Worm (Caenorhabditis elegans) whole organism, mixed stage, embryonic: Measurements from ENCODE around the gene srz-12.

Experiments
- M03D4.4 ChIP-seq: sonication (generic microtip); optimal IDR thresholded peaks from 2 replicates; lab custom pipeline; 2017; ENCODE audit warnings: mild to moderate bottlenecking, missing genetic modification characterization, missing compliant biosample characterization
- bed-3 ChIP-seq: fragments of 200-800 bp; sonication (Bioruptor generic); optimal IDR thresholded peaks from 3 replicates; lab custom pipeline; 2018; ENCODE audit warnings: mild to moderate bottlenecking, missing genetic modification characterization, moderate library complexity, missing compliant biosample characterization
- ceh-39 ChIP-seq: fragments of 150-350 bp; optimal IDR thresholded peaks from 2 replicates; lab custom pipeline; 2014; ENCODE audit warnings: missing biosample characterization, missing genetic modification characterization
- ceh-43 ChIP-seq: fragments of 200-800 bp; sonication (Bioruptor generic); optimal IDR thresholded peaks from 2 replicates; lab custom pipeline; 2018; ENCODE audit warnings: mild to moderate bottlenecking, missing genetic modification characterization, moderate library complexity, missing compliant biosample characterization
- ceh-83 ChIP-seq: fragments of 200-800 bp; sonication (Bioruptor generic); optimal IDR thresholded peaks from 2 replicates; lab custom pipeline; 2018; ENCODE audit warnings: mild to moderate bottlenecking, missing genetic modification characterization, missing compliant biosample characterization
- ces-1 ChIP-seq: fragments of 150-350 bp; optimal IDR thresholded peaks from 2 replicates; lab custom pipeline; 2014; ENCODE audit warnings: missing biosample characterization, missing genetic modification reagents, missing genetic modification characterization
- drap-1 ChIP-seq: fragments of 200-800 bp; sonication (Bioruptor generic); optimal IDR thresholded peaks from 3 replicates; lab custom pipeline; 2018; ENCODE audit warnings: mild to moderate bottlenecking, missing genetic modification characterization, missing compliant biosample characterization
- elt-1 ChIP-seq: sonication (generic microtip); optimal IDR thresholded peaks from 2 replicates; lab custom pipeline; 2017; ENCODE audit warnings: missing genetic modification characterization, mild to moderate bottlenecking, missing compliant biosample characterization, antibody characterized with exemption, moderate library complexity, borderline replicate concordance; ENCODE audit not compliant: insufficient read depth
- elt-3 ChIP-seq: fragments of 150-350 bp; optimal IDR thresholded peaks from 2 replicates; lab custom pipeline; 2014; ENCODE audit warnings: missing biosample characterization, missing genetic modification characterization
- ham-2 ChIP-seq: fragments of 200-800 bp; sonication (Bioruptor generic); optimal IDR thresholded peaks from 2 replicates; lab custom pipeline; 2018; ENCODE audit warnings: mild to moderate bottlenecking, missing genetic modification characterization, missing compliant biosample characterization
- lin-13 ChIP-seq: fragments of 150-350 bp; optimal IDR thresholded peaks from 2 replicates; lab custom pipeline; 2014; ENCODE audit warnings: missing biosample characterization, missing genetic modification characterization
- lsy-2 ChIP-seq: fragments of 150-350 bp; optimal IDR thresholded peaks from 2 replicates; lab custom pipeline; 2014; ENCODE audit warnings: missing biosample characterization, missing genetic modification characterization
- mab-5 ChIP-seq: fragments of 150-350 bp; optimal IDR thresholded peaks from 2 replicates; lab custom pipeline; 2014; ENCODE audit warnings: missing biosample characterization, missing genetic modification characterization
- mep-1 ChIP-seq: fragments of 150-350 bp; optimal IDR thresholded peaks from 2 replicates; lab custom pipeline; 2017; ENCODE audit warnings: missing biosample characterization, missing genetic modification reagents, missing genetic modification characterization, inconsistent platforms
- mls-2 ChIP-seq: sonication (generic microtip); optimal IDR thresholded peaks from 2 replicates; lab custom pipeline; 2016; ENCODE audit warnings: mild to moderate bottlenecking, missing genetic modification characterization, moderate library complexity, missing compliant biosample characterization
- nhr-12 ChIP-seq: fragments of 150-350 bp; optimal IDR thresholded peaks from 2 replicates; lab custom pipeline; 2014; ENCODE audit warnings: missing biosample characterization, missing genetic modification characterization
- nhr-2 ChIP-seq: fragments of 150-350 bp; optimal IDR thresholded peaks from 2 replicates; lab custom pipeline; 2014; ENCODE audit warnings: missing biosample characterization, missing genetic modification characterization
- nhr-237 ChIP-seq: fragments of 150-350 bp; optimal IDR thresholded peaks from 2 replicates; lab custom pipeline; 2014; ENCODE audit warnings: missing biosample characterization, missing genetic modification characterization
- nhr-28 ChIP-seq: fragments of 150-350 bp; optimal IDR thresholded peaks from 2 replicates; lab custom pipeline; 2014; ENCODE audit warnings: missing biosample characterization, missing genetic modification characterization
- nhr-76 ChIP-seq: sonication (generic microtip); optimal IDR thresholded peaks from 2 replicates; lab custom pipeline; 2017; ENCODE audit warnings: missing biosample characterization, missing genetic modification characterization
- pha-4 ChIP-seq: fragments of 150-350 bp; optimal IDR thresholded peaks from 2 replicates; lab custom pipeline; 2018; ENCODE audit warnings: missing biosample characterization, missing genetic modification reagents, missing genetic modification characterization
- sem-2 ChIP-seq: fragments of 200-800 bp; sonication (Bioruptor generic); optimal IDR thresholded peaks from 2 replicates; lab custom pipeline; 2018; ENCODE audit warnings: mild to moderate bottlenecking, missing genetic modification characterization, missing compliant biosample characterization
- snpc-4 ChIP-seq: fragments of 150-350 bp; optimal IDR thresholded peaks from 2 replicates; lab custom pipeline; 2014; ENCODE audit warnings: missing biosample characterization, missing genetic modification characterization
- tbx-8 ChIP-seq: fragments of 200-800 bp; sonication (Bioruptor generic); optimal IDR thresholded peaks from 2 replicates; lab custom pipeline; 2018; ENCODE audit warnings: mild to moderate bottlenecking, missing genetic modification characterization, moderate library complexity, missing compliant biosample characterization
- unc-120 ChIP-seq: sonication (generic microtip); optimal IDR thresholded peaks from 2 replicates; lab custom pipeline; 2017; ENCODE audit warnings: missing genetic modification characterization, missing compliant biosample characterization; ENCODE audit not compliant: poor library complexity, severe bottlenecking
- unc-39 ChIP-seq: fragments of 150-350 bp; optimal IDR thresholded peaks from 2 replicates; lab custom pipeline; 2014; ENCODE audit warnings: missing biosample characterization, missing genetic modification characterization
- unc-62 ChIP-seq: fragments of 150-350 bp; optimal IDR thresholded peaks from 2 replicates; lab custom pipeline; 2014; ENCODE audit warnings: missing biosample characterization, missing genetic modification reagents, missing genetic modification characterization
- zip-8 ChIP-seq: fragments of 150-350 bp; optimal IDR thresholded peaks from 2 replicates; lab custom pipeline; 2014; ENCODE audit warnings: missing biosample characterization, missing genetic modification characterization
- ztf-11 ChIP-seq: fragments of 150-350 bp; optimal IDR thresholded peaks from 2 replicates; lab custom pipeline; 2014; ENCODE audit warnings: missing biosample characterization, missing genetic modification characterization

Gene srz-12

DNA sequence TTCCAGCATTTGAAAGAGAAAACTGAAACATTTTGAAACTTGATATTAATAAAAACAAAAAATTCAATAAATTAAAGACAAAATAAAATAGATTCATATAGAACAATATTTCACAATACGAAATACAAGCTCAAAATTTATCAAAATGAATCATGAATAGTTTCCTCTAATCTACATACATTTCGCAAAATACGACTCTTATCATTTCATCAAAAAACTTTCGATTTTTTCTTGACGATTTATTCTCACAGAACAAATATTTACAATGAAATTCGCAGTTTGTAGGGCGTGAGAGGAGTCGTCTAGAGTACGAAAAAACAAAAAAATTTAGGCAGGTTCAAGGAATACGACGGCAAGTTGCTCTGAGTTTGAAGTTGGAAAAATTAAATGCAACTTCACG is 27.6 kb upstream of the srz-12 start:
- TF ChIP-seq snpc-4 (tag; lab: Kevin White, UChicago): no peak
- TF ChIP-seq nhr-237 (tag; lab: Kevin White, UChicago): no peak
- no peak for TF ChIP-seq unc-120
- TF ChIP-seq nhr-12: no peak
- TF ChIP-seq bed-3 (GFP tag; lab: Kevin White, UChicago): no peak
- TF ChIP-seq tbx-8 (GFP tag; lab: Kevin White, UChicago): no peak
- TF ChIP-seq elt-1 (tag; lab: Kevin White, UChicago): no peak
- TF ChIP-seq nhr-2 (tag; lab: Kevin White, UChicago): no peak
- no peak for TF ChIP-seq unc-39
- no peak for TF ChIP-seq mab-5
- TF ChIP-seq nhr-76 (tag; lab: Kevin White, UChicago): no peak
- no peak for TF ChIP-seq elt-3
- no peak for TF ChIP-seq ceh-83 (GFP tag; lab: Kevin White, UChicago)
- TF ChIP-seq lin-13: no peak
- TF ChIP-seq mls-2 (tag; lab: Kevin White, UChicago): no peak
- TF ChIP-seq unc-62: no peak
- TF ChIP-seq zip-8 (tag; lab: Kevin White, UChicago): no peak

DNA sequence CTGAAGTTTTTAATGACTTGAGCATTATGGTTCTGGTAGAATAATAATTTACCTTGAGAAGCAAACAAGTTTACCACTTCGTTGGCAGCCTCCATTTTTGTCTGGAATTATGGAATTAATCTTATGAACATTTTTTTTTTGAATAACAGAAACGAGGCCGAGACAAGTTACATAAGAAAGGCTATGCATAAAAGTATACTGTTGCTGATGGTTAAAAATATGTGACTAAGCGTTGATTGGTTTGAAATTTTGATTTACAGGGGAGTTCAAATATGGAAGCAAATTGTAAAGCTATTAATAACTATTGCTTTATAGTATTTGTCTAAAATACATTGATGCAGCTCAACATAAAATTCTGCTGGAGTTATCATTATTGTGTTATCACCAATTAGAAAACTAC is 26.3 kb upstream of the srz-12 start, which contains the start of gene cgt-1:
Gene cgt-1 (minus strand): TSS at position 101 of the 400 bp plus-strand sequence.
- TF ChIP-seq sem-2 (GFP tag; lab: Kevin White, UChicago): no peak
- no peak for TF ChIP-seq nhr-76 (tag; lab: Kevin White, UChicago)
- no peak for TF ChIP-seq tbx-8 (GFP tag; lab: Kevin White, UChicago)
- TF ChIP-seq nhr-2 (tag; lab: Kevin White, UChicago): no peak

ce11 chrV:15887708-15888295 is 25.3 kb upstream of the srz-12 start:
- no peak for TF ChIP-seq pha-4
- no peak for TF ChIP-seq nhr-76 (tag; lab: Kevin White, UChicago)
- TF ChIP-seq nhr-2 (tag; lab: Kevin White, UChicago): no peak
- TF ChIP-seq, all 35 proteins: peak for 0

DNA sequence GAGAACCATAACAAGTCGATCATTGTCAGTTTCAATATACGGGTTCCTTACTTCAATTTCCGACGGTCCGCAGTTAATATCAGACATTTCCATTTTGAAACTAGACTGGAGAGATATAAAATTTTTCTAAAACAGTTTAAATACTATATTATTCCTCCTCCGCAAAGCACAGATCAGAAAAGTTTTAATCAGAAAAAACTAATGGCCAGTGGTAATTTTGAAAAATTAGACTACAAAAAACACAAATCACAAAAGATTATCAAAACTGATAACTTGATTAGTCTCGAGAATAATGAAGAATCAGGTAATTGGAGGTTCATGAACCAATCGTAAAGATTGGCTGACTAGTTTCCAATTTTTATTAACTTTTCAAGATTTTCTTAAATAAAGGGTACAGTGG is 23.5 kb upstream of the srz-12 start, which contains the start of gene T06C12.9:
Gene T06C12.9 (minus strand): TSS at position 101 of the 400 bp plus-strand sequence.
- TF ChIP-seq nhr-76 (tag; lab: Kevin White, UChicago): no peak

- TF ChIP-seq pha-4: no peak
- no peak for TF ChIP-seq unc-120
- TF ChIP-seq mep-1 (tag; lab: Kevin White, UChicago): no peak
Observed at ce11 chrV:15884698-15885097, 22.2 kb upstream of the srz-12 start, which contains the start of gene oac-42. Gene oac-42 (minus strand): TSS chrV:15884798.

DNA sequence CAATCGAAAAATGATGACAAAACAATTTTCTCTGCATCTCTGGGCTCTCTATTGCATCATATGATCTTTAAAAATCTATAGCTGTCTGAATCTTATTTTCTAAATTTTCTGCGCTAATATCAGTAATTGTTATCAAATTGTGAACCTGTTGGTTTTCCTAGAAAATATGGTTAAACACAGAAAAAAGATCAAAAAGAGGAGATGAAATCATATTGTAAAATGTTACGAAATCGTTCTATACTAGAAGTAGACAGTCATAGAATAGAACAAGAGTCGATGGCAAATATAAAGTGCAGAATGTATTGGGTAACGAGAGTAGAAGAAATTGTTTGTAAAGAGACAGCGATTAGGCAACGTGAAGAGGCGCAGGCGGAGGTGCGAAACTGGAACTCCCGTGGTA is 18.2 kb upstream of the srz-12 start:
- TF ChIP-seq unc-39 (no peak), nhr-237 (tag; lab: Kevin White, UChicago) (peak; percentile 57)

DNA sequence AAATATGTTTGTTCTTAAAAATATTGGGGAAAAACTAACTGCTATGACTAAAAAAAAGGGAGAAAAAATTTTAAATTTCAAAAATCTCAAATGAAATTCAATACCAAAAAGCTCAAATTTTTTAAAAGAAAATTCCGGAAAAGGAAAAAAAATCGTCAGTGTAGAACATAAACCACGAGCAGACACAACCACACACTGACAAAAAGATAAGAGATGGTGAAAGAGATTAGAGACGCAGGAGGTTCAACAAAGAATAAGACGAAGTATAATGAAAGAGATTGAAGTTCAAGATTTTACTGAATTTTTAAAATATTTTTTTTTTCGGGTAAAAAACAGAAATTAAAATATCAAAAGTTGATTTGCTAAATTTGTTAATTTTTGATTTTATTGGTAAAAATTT is 17.5 kb upstream of the srz-12 start:
- TF ChIP-seq drap-1 (GFP tag; lab: Kevin White, UChicago) (no peak), snpc-4 (tag; lab: Kevin White, UChicago) (no peak), ceh-43 (no peak), unc-39 (no peak), M03D4.4 (tag; lab: Kevin White, UChicago) (no peak), ztf-11 (tag; lab: Kevin White, UChicago) (no peak), mab-5 (no peak), sem-2 (GFP tag; lab: Kevin White, UChicago) (no peak)

DNA sequence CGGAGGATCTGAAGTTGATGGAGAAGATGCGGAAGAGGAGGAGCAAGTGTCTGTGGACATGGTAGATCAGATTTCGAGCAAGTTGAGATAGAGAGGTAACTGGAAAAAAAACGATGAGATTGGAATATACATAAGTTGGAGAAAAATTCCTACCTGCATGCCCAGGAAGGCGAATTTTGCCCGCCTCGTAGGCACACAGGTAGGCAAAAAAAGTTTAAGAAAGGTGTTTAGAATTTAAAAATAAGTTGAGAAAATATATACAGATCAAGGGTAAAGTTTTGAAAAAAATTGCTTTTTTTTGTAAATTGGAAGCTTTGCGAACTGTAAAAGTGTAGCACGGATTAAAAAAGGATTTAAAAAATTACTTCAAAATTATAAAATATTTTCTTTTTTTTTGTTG is 17.0 kb upstream of the srz-12 start, which contains the start of gene nhr-84:
Gene nhr-84 (minus strand): TSS at position 101 of the 400 bp plus-strand sequence.
- no peak for TF ChIP-seq ces-1
- no peak for TF ChIP-seq ham-2 (GFP tag; lab: Kevin White, UChicago)
- no peak for TF ChIP-seq zip-8 (tag; lab: Kevin White, UChicago)
- no peak for TF ChIP-seq nhr-2 (tag; lab: Kevin White, UChicago)
- TF ChIP-seq ceh-39 (tag; lab: Kevin White, UChicago): no peak
- no peak for TF ChIP-seq unc-120
- TF ChIP-seq lsy-2: no peak
- no peak for TF ChIP-seq nhr-12
- TF ChIP-seq nhr-28 (tag; lab: Kevin White, UChicago): no peak
- no peak for TF ChIP-seq elt-1 (tag; lab: Kevin White, UChicago)
- no peak for TF ChIP-seq snpc-4 (tag; lab: Kevin White, UChicago)
